Worm (Caenorhabditis elegans): Measurements from ENCODE around the gene prp-19.

- TF ChIP-seq elt-3 (tag; optimal IDR thresholded peaks at IDR 0.05) (no peak), mep-1 (tag; optimal IDR thresholded peaks at IDR 0.05) (no peak), tlp-1 (tag; optimal IDR thresholded peaks at IDR 0.05) (no peak), ama-1 (optimal IDR thresholded peaks at IDR 0.05) (no peak), ceh-88 (GFP tag; IDR thresholded peaks at IDR 0.05) (no peak), aly-2 (tag; optimal IDR thresholded peaks at IDR 0.05) (no peak), lin-39 (tag; optimal IDR thresholded peaks at IDR 0.05) (no peak), dpl-1 (GFP tag; optimal IDR thresholded peaks at IDR 0.05) (no peak), unc-30 (tag; optimal IDR thresholded peaks at IDR 0.05) (no peak), zip-4 (GFP tag; optimal IDR thresholded peaks at IDR 0.05) (no peak)
These were observed 42.6 kb downstream of the prp-19 start for ce11 chrIII:5129261-5129660.

All from whole organism, L1 larva.